Worm (Caenorhabditis elegans) whole organism, L1 larva: ENCODE data around the gene B0034.2.

Experiments
- C16A3.4 ChIP-seq: fragments of 150-350 bp; optimal IDR thresholded peaks from 2 replicates; lab custom pipeline; 2014; ENCODE audit warnings: missing biosample characterization, missing genetic modification characterization
- C34B4.2 ChIP-seq: sonication (generic microtip); optimal IDR thresholded peaks from 2 replicates; lab custom pipeline; 2017; ENCODE audit warnings: mild to moderate bottlenecking, missing genetic modification characterization, missing compliant biosample characterization
- F16B12.6 ChIP-seq: fragments of 150-350 bp; optimal IDR thresholded peaks from 2 replicates; lab custom pipeline; 2014; ENCODE audit warnings: missing biosample characterization, missing genetic modification characterization
- Y116A8C.19 ChIP-seq: sonication (generic microtip); optimal IDR thresholded peaks from 2 replicates; lab custom pipeline; 2016; ENCODE audit warnings: missing compliant biosample characterization, missing genetic modification characterization, borderline replicate concordance
- aha-1 ChIP-seq: fragments of 150-350 bp; optimal IDR thresholded peaks from 2 replicates; lab custom pipeline; 2014; ENCODE audit warnings: missing biosample characterization, missing genetic modification characterization
- ama-1 ChIP-seq: fragments of 150-350 bp; optimal IDR thresholded peaks from 2 replicates; lab custom pipeline; 2014
- blmp-1 ChIP-seq: fragments of 150-350 bp; optimal IDR thresholded peaks from 2 replicates; lab custom pipeline; 2014; ENCODE audit warnings: missing biosample characterization, missing genetic modification characterization
- ceh-8 ChIP-seq: fragments of 200-800 bp; sonication (Bioruptor generic); optimal IDR thresholded peaks from 2 replicates; lab custom pipeline; 2018; ENCODE audit warnings: mild to moderate bottlenecking, missing genetic modification characterization, moderate library complexity, missing compliant biosample characterization
- ceh-90 ChIP-seq: sonication (generic microtip); optimal IDR thresholded peaks from 2 replicates; lab custom pipeline; 2016; ENCODE audit warnings: missing genetic modification characterization, missing compliant biosample characterization
- dpl-1 ChIP-seq, 3 experiments: fragments of 150-350 bp in 2 of 3; sonication (generic microtip) in 1 of 3; optimal IDR thresholded peaks; 2 replicates each; lab custom pipeline; 2014 to 2017; ENCODE audit warnings: missing biosample characterization in 3 of 3, missing genetic modification characterization in 3 of 3, missing genetic modification reagents in 3 of 3
- dsc-1 ChIP-seq: sonication (generic microtip); optimal IDR thresholded peaks from 2 replicates; lab custom pipeline; 2016; ENCODE audit warnings: mild to moderate bottlenecking, missing genetic modification characterization, missing compliant biosample characterization
- egl-27 ChIP-seq, 2 experiments: fragments of 150-350 bp in 1 of 2; sonication (generic microtip); optimal IDR thresholded peaks; 3 replicates each; lab custom pipeline; 2017 to 2018; ENCODE audit warnings: missing biosample characterization in 2 of 2, missing genetic modification characterization in 2 of 2, missing genetic modification reagents in 2 of 2
- elt-2 ChIP-seq: sonication (generic microtip); optimal IDR thresholded peaks from 2 replicates; lab custom pipeline; 2016; ENCODE audit warnings: missing genetic modification characterization, mild to moderate bottlenecking, inconsistent platforms, missing compliant biosample characterization, missing genetic modification reagents
- elt-3 ChIP-seq, 6 experiments: fragments of 150-350 bp in 1 of 6; sonication (generic microtip); optimal IDR thresholded peaks; 2 replicates each; lab custom pipeline; 2017 to 2018; ENCODE audit warnings: missing biosample characterization in 6 of 6, missing genetic modification characterization in 6 of 6, inconsistent platforms in 1 of 6
- ets-5 ChIP-seq: fragments of 200-800 bp; sonication (Bioruptor generic); IDR thresholded peaks from 2 replicates; pipeline ENCODE4 v1.3.6; 2022; ENCODE audit warnings: missing genetic modification characterization, missing compliant biosample characterization
- fkh-4 ChIP-seq: sonication (generic microtip); optimal IDR thresholded peaks from 2 replicates; lab custom pipeline; 2016; ENCODE audit warnings: missing compliant biosample characterization, missing genetic modification characterization, borderline replicate concordance
- hlh-17 ChIP-seq: fragments of 200-800 bp; sonication (Bioruptor generic); optimal IDR thresholded peaks from 2 replicates; lab custom pipeline; 2018; ENCODE audit warnings: missing genetic modification characterization, mild to moderate bottlenecking, missing compliant biosample characterization, moderate library complexity, borderline replicate concordance
- hpl-2 ChIP-seq: fragments of 150-350 bp; optimal IDR thresholded peaks from 2 replicates; lab custom pipeline; 2014; ENCODE audit warnings: missing biosample characterization, missing genetic modification reagents, missing genetic modification characterization
- jun-1 ChIP-seq: fragments of 150-350 bp; optimal IDR thresholded peaks from 2 replicates; lab custom pipeline; 2014; ENCODE audit warnings: missing biosample characterization, missing genetic modification reagents, missing genetic modification characterization
- lin-13 ChIP-seq: fragments of 150-350 bp; optimal IDR thresholded peaks from 2 replicates; lab custom pipeline; 2014; ENCODE audit warnings: missing biosample characterization, missing genetic modification reagents, missing genetic modification characterization
- lin-14 ChIP-seq: fragments of 200-800 bp; sonication (Bioruptor generic); optimal IDR thresholded peaks from 2 replicates; lab custom pipeline; 2018; ENCODE audit warnings: mild to moderate bottlenecking, missing genetic modification characterization, moderate library complexity, missing compliant biosample characterization
- lir-3 ChIP-seq: sonication (generic microtip); optimal IDR thresholded peaks from 2 replicates; lab custom pipeline; 2016; ENCODE audit warnings: mild to moderate bottlenecking, missing genetic modification characterization, moderate library complexity, missing compliant biosample characterization; ENCODE audit not compliant: poor library complexity
- mab-9 ChIP-seq: fragments of 200-800 bp; sonication (Bioruptor generic); IDR thresholded peaks from 2 replicates; pipeline ENCODE4 v1.3.6; 2022; ENCODE audit warnings: missing genetic modification reagents, missing genetic modification characterization, missing compliant biosample characterization
- mdl-1 ChIP-seq, 2 experiments: fragments of 150-350 bp; optimal IDR thresholded peaks; 2 replicates each; lab custom pipeline; 2014 to 2017; ENCODE audit warnings: missing biosample characterization in 2 of 2, missing genetic modification characterization in 2 of 2, inconsistent platforms in 1 of 2
- mef-2 ChIP-seq: fragments of 150-350 bp; optimal IDR thresholded peaks from 2 replicates; lab custom pipeline; 2014; ENCODE audit warnings: missing biosample characterization, missing genetic modification characterization
- mep-1 ChIP-seq: fragments of 150-350 bp; optimal IDR thresholded peaks from 2 replicates; lab custom pipeline; 2014; ENCODE audit warnings: missing biosample characterization, missing genetic modification characterization
- nhr-11 ChIP-seq: fragments of 150-350 bp; optimal IDR thresholded peaks from 2 replicates; lab custom pipeline; 2014; ENCODE audit warnings: missing biosample characterization, missing genetic modification characterization
- nhr-237 ChIP-seq: fragments of 150-350 bp; optimal IDR thresholded peaks from 2 replicates; lab custom pipeline; 2014; ENCODE audit warnings: missing biosample characterization, missing genetic modification characterization
- nhr-28 ChIP-seq: fragments of 150-350 bp; optimal IDR thresholded peaks from 2 replicates; lab custom pipeline; 2014; ENCODE audit warnings: missing biosample characterization, missing genetic modification characterization
- nhr-47 ChIP-seq: sonication (generic microtip); optimal IDR thresholded peaks from 2 replicates; lab custom pipeline; 2016; ENCODE audit warnings: mild to moderate bottlenecking, missing genetic modification characterization, moderate library complexity, missing compliant biosample characterization
- nhr-71 ChIP-seq: sonication (generic microtip); optimal IDR thresholded peaks from 2 replicates; lab custom pipeline; 2016; ENCODE audit warnings: mild to moderate bottlenecking, missing genetic modification characterization, moderate library complexity, missing compliant biosample characterization
- nhr-76 ChIP-seq: sonication (generic microtip); optimal IDR thresholded peaks from 2 replicates; lab custom pipeline; 2017; ENCODE audit warnings: missing biosample characterization, missing genetic modification characterization
- nhr-77 ChIP-seq: fragments of 150-350 bp; optimal IDR thresholded peaks from 2 replicates; lab custom pipeline; 2014; ENCODE audit warnings: missing biosample characterization, missing genetic modification characterization
- nhr-84 ChIP-seq: sonication (generic microtip); optimal IDR thresholded peaks from 2 replicates; lab custom pipeline; 2017; ENCODE audit warnings: missing biosample characterization, missing genetic modification characterization
- nhr-85 ChIP-seq: sonication (generic microtip); peaks from one replicate; lab custom pipeline; 2016; ENCODE audit warnings: missing genetic modification characterization, inconsistent platforms, missing compliant biosample characterization
- pag-3 ChIP-seq: sonication (generic microtip); optimal IDR thresholded peaks from 2 replicates; lab custom pipeline; 2017; ENCODE audit warnings: missing genetic modification characterization, mild to moderate bottlenecking, missing compliant biosample characterization, antibody characterized with exemption, borderline replicate concordance; ENCODE audit not compliant: insufficient read depth
- pax-3 ChIP-seq: fragments of 200-800 bp; sonication (Bioruptor generic); optimal IDR thresholded peaks from 2 replicates; lab custom pipeline; 2018; ENCODE audit warnings: mild to moderate bottlenecking, missing genetic modification characterization, moderate library complexity, missing compliant biosample characterization
- rnt-1 ChIP-seq: sonication (generic microtip); optimal IDR thresholded peaks from 2 replicates; lab custom pipeline; 2016; ENCODE audit warnings: mild to moderate bottlenecking, missing genetic modification characterization, moderate library complexity, missing compliant biosample characterization
- snpc-4 ChIP-seq: fragments of 150-350 bp; optimal IDR thresholded peaks from 2 replicates; lab custom pipeline; 2014; ENCODE audit warnings: missing biosample characterization, missing genetic modification characterization
- sox-4 ChIP-seq: sonication (generic microtip); optimal IDR thresholded peaks from 2 replicates; lab custom pipeline; 2016; ENCODE audit warnings: missing genetic modification characterization, missing compliant biosample characterization
- sptf-1 ChIP-seq: fragments of 150-350 bp; optimal IDR thresholded peaks from 2 replicates; lab custom pipeline; 2014; ENCODE audit warnings: missing biosample characterization, missing genetic modification characterization
- swsn-7 ChIP-seq: sonication (generic microtip); optimal IDR thresholded peaks from 2 replicates; lab custom pipeline; 2016; ENCODE audit warnings: missing genetic modification characterization, missing compliant biosample characterization
- unc-130 ChIP-seq: fragments of 150-350 bp; optimal IDR thresholded peaks from 2 replicates; lab custom pipeline; 2017; ENCODE audit warnings: missing biosample characterization, missing genetic modification characterization, inconsistent platforms
- unc-30 ChIP-seq: sonication (generic microtip); optimal IDR thresholded peaks from 2 replicates; lab custom pipeline; 2017; ENCODE audit warnings: missing biosample characterization, missing genetic modification characterization
- unc-62 ChIP-seq: fragments of 150-350 bp; optimal IDR thresholded peaks from 2 replicates; lab custom pipeline; 2014; ENCODE audit warnings: missing biosample characterization, missing genetic modification reagents, missing genetic modification characterization
- unc-98 ChIP-seq: fragments of 200-800 bp; sonication (Bioruptor generic); IDR thresholded peaks from 2 replicates; pipeline ENCODE4 v1.3.6; 2022; ENCODE audit warnings: missing genetic modification characterization, missing compliant biosample characterization
- vab-15 ChIP-seq: sonication (generic microtip); optimal IDR thresholded peaks from 2 replicates; lab custom pipeline; 2017; ENCODE audit warnings: missing genotype, mild to moderate bottlenecking, missing genetic modification characterization, missing compliant biosample characterization
- xbp-1 ChIP-seq: sonication (generic microtip); optimal IDR thresholded peaks from 2 replicates; lab custom pipeline; 2016; ENCODE audit warnings: missing genetic modification characterization, missing compliant biosample characterization
- zip-4 ChIP-seq: fragments of 200-800 bp; sonication (Bioruptor generic); optimal IDR thresholded peaks from 2 replicates; lab custom pipeline; 2018; ENCODE audit warnings: mild to moderate bottlenecking, missing genetic modification characterization, moderate library complexity, missing compliant biosample characterization

Gene B0034.2

ce11 chrII:5899865-5900486 is 44.2 kb downstream of the B0034.2 start:
- TF ChIP-seq unc-62 (GFP tag; lab: Kevin White, UChicago), result no peak
- TF ChIP-seq vab-15 (tag; lab: Kevin White, UChicago), result no peak
- no peak for TF ChIP-seq nhr-47 (tag; lab: Kevin White, UChicago)
- peak; percentile 55 for TF ChIP-seq blmp-1 (tag; lab: Kevin White, UChicago)
- TF ChIP-seq unc-30, result no peak

ce11 chrII:5899080-5899479 is 45.1 kb downstream of the B0034.2 start:
- TF ChIP-seq aha-1 (tag; lab: Kevin White, UChicago) (no peak), lir-3 (tag; lab: Kevin White, UChicago) (no peak), mab-9 (GFP tag; lab: Robert Waterston, UW) (no peak), blmp-1 (tag; lab: Kevin White, UChicago) (peak; percentile 100), dsc-1 (no peak)

- TF ChIP-seq mep-1, result no peak
- TF ChIP-seq unc-98 (GFP tag; lab: Robert Waterston, UW), result no peak
- no peak for TF ChIP-seq sptf-1 (tag; lab: Kevin White, UChicago)
- no peak for TF ChIP-seq vab-15 (tag; lab: Kevin White, UChicago)
- no peak for TF ChIP-seq nhr-84 (tag; lab: Kevin White, UChicago)
- no peak for TF ChIP-seq dpl-1 (GFP tag; optimal IDR thresholded peaks at IDR 0.05; lab: Kevin White, UChicago)
- no peak for TF ChIP-seq ets-5
- peak; percentile 35 for TF ChIP-seq ceh-8
- no peak for TF ChIP-seq mef-2 (tag; lab: Kevin White, UChicago)
- TF ChIP-seq C34B4.2, result no peak
- no peak for TF ChIP-seq C16A3.4 (tag; lab: Kevin White, UChicago)
- no peak for TF ChIP-seq jun-1 (tag; lab: Kevin White, UChicago)
- no peak for TF ChIP-seq xbp-1 (tag; lab: Kevin White, UChicago)
- TF ChIP-seq lin-14, result peak; percentile 57
- no peak for TF ChIP-seq nhr-28 (tag; lab: Kevin White, UChicago)
- no peak for TF ChIP-seq rnt-1 (tag; lab: Kevin White, UChicago)
- no peak for TF ChIP-seq mdl-1 (tag; optimal IDR thresholded peaks at IDR 0.05; lab: Kevin White, UChicago)
- peak; percentile 62 for TF ChIP-seq pax-3 (tag; lab: Kevin White, UChicago)
- no peak for TF ChIP-seq snpc-4 (tag; lab: Kevin White, UChicago)
- TF ChIP-seq pag-3 (tag; lab: Kevin White, UChicago), result no peak
- peak; percentile 25 for TF ChIP-seq nhr-237 (tag; lab: Kevin White, UChicago)
- TF ChIP-seq nhr-76 (tag; lab: Kevin White, UChicago), result no peak
- no peak for TF ChIP-seq fkh-4 (tag; lab: Kevin White, UChicago)
- no peak for TF ChIP-seq lin-13 (GFP tag; lab: Kevin White, UChicago)
- TF ChIP-seq unc-130, result no peak
- TF ChIP-seq hlh-17 (GFP tag; lab: Kevin White, UChicago), result no peak
- no peak for TF ChIP-seq hpl-2
- no peak for TF ChIP-seq zip-4
- TF ChIP-seq nhr-85, result no peak
- TF ChIP-seq sox-4 (tag; lab: Kevin White, UChicago), result peak; percentile 1
- no peak for TF ChIP-seq elt-2
- TF ChIP-seq nhr-71, result peak; percentile 64
- no peak for TF ChIP-seq unc-30
- no peak for TF ChIP-seq ama-1
- TF ChIP-seq Y116A8C.19, result no peak
- no peak for TF ChIP-seq F16B12.6
- TF ChIP-seq swsn-7 (tag; lab: Kevin White, UChicago), result peak; percentile 9
- no peak for TF ChIP-seq egl-27 (tag; optimal IDR thresholded peaks at IDR 0.05; lab: Kevin White, UChicago)
- no peak for TF ChIP-seq elt-3 (tag; optimal IDR thresholded peaks at IDR 0.05; lab: Kevin White, UChicago)
- no peak for TF ChIP-seq nhr-77
- TF ChIP-seq ceh-90 (tag; lab: Kevin White, UChicago), result no peak
- peak; percentile 82 for TF ChIP-seq nhr-11
Measured at ce11 chrII:5896512-5896911, 47.7 kb downstream of the B0034.2 start.
